Worm (Caenorhabditis elegans) whole organism, L4 larva: ENCODE data around the gene col-151.

Experiments
- D1046.2 ChIP-seq: fragments of 200-800 bp; sonication (Bioruptor generic); IDR thresholded peaks from 2 replicates; pipeline ENCODE4 v1.3.6; 2022; ENCODE audit warnings: missing genetic modification characterization, missing compliant biosample characterization
- F26F4.8 ChIP-seq: fragments of 200-800 bp; sonication (Bioruptor generic); conservative IDR thresholded peaks from 2 replicates; pipeline ENCODE4 v1.3.6; 2022; ENCODE audit warnings: missing genetic modification characterization, missing compliant biosample characterization
- F44E2.7 ChIP-seq: fragments of 200-800 bp; sonication (Bioruptor generic); IDR thresholded peaks from 2 replicates; pipeline ENCODE4 v2.1.2; 2022; ENCODE audit warnings: missing genetic modification characterization, missing compliant biosample characterization
- R02D3.7 ChIP-seq: fragments of 150-350 bp; sonication (generic microtip); optimal IDR thresholded peaks from 3 replicates; lab custom pipeline; 2014; ENCODE audit warnings: missing biosample characterization, missing genetic modification characterization
- Y75B8A.6 ChIP-seq: fragments of 200-800 bp; sonication (Bioruptor generic); IDR thresholded peaks from 2 replicates; pipeline ENCODE4 v1.3.6; 2022; ENCODE audit warnings: missing genetic modification reagents, missing genetic modification characterization, missing compliant biosample characterization
- arid-1 ChIP-seq: fragments of 200-800 bp; sonication (Bioruptor generic); conservative IDR thresholded peaks from 2 replicates; pipeline ENCODE4 v1.3.6; 2022; ENCODE audit warnings: missing genetic modification reagents, missing genetic modification characterization, missing compliant biosample characterization
- attf-4 ChIP-seq: sonication (generic microtip); optimal IDR thresholded peaks from 3 replicates; lab custom pipeline; 2017; ENCODE audit warnings: missing biosample characterization, missing genetic modification characterization
- ceh-32 ChIP-seq: sonication (generic microtip); optimal IDR thresholded peaks from 2 replicates; lab custom pipeline; 2016; ENCODE audit warnings: mild to moderate bottlenecking, missing genetic modification characterization, missing compliant biosample characterization; ENCODE audit not compliant: poor library complexity
- ceh-82 ChIP-seq: sonication (generic microtip); optimal IDR thresholded peaks from 2 replicates; lab custom pipeline; 2017; ENCODE audit warnings: missing biosample characterization, missing genetic modification characterization
- ces-1 ChIP-seq: fragments of 150-350 bp; sonication (generic microtip); optimal IDR thresholded peaks from 4 replicates; lab custom pipeline; 2014; ENCODE audit warnings: missing biosample characterization, missing genetic modification reagents, missing genetic modification characterization
- daf-12 ChIP-seq: fragments of 150-350 bp; optimal IDR thresholded peaks from 2 replicates; lab custom pipeline; 2014; ENCODE audit warnings: missing biosample characterization, missing genetic modification reagents, missing genetic modification characterization
- daf-16 ChIP-seq, 3 experiments: sonication (generic microtip); optimal IDR thresholded peaks; 2 replicates each; lab custom pipeline; 2016 to 2017; ENCODE audit warnings: missing genetic modification characterization in 3 of 3, missing genetic modification reagents in 3 of 3, mild to moderate bottlenecking in 2 of 3, missing compliant biosample characterization in 2 of 3, missing biosample characterization in 1 of 3, moderate library complexity in 1 of 3
- daf-8 ChIP-seq: fragments of 200-800 bp; sonication (Bioruptor generic); IDR thresholded peaks from 2 replicates; pipeline ENCODE4 v1.3.6; 2022; ENCODE audit warnings: missing genetic modification characterization, missing compliant biosample characterization
- dmd-6 ChIP-seq: fragments of 200-800 bp; sonication (Bioruptor generic); IDR thresholded peaks from 2 replicates; pipeline ENCODE4 v1.3.6; 2022; ENCODE audit warnings: missing genetic modification reagents, missing genetic modification characterization, missing compliant biosample characterization
- dve-1 ChIP-seq: sonication (generic microtip); optimal IDR thresholded peaks from 2 replicates; lab custom pipeline; 2017; ENCODE audit warnings: antibody characterized with exemption, mild to moderate bottlenecking, missing genetic modification characterization, missing compliant biosample characterization; ENCODE audit not compliant: insufficient read depth
- hlh-30 ChIP-seq: sonication (generic microtip); optimal IDR thresholded peaks from 2 replicates; lab custom pipeline; 2017; ENCODE audit warnings: antibody characterized with exemption, mild to moderate bottlenecking, missing genetic modification characterization, missing compliant biosample characterization; ENCODE audit not compliant: insufficient read depth
- lin-13 ChIP-seq: fragments of 150-350 bp; optimal IDR thresholded peaks from 2 replicates; lab custom pipeline; 2014; ENCODE audit warnings: missing biosample characterization, missing genetic modification reagents, missing genetic modification characterization
- lin-38 ChIP-seq: fragments of 200-800 bp; sonication (Bioruptor generic); IDR thresholded peaks from 2 replicates; pipeline ENCODE4 v1.3.6; 2022; ENCODE audit warnings: missing genetic modification reagents, missing genetic modification characterization, missing compliant biosample characterization
- lsy-2 ChIP-seq, 2 experiments: fragments of 150-350 bp in 1 of 2; sonication (generic microtip) in 1 of 2; optimal IDR thresholded peaks; 2 replicates each; lab custom pipeline; 2014 to 2017; ENCODE audit warnings: missing biosample characterization in 2 of 2, missing genetic modification characterization in 2 of 2
- madf-5 ChIP-seq, 2 experiments: fragments of 200-800 bp; sonication (Bioruptor generic); IDR thresholded peaks; 2 replicates each; pipeline ENCODE4 v1.3.6; 2022; ENCODE audit warnings: missing compliant biosample characterization in 2 of 2, missing genetic modification characterization in 2 of 2
- mdl-1 ChIP-seq, 2 experiments: fragments of 150-350 bp in 1 of 2; sonication (generic microtip) in 1 of 2; optimal IDR thresholded peaks; 2 replicates each; lab custom pipeline; 2014 to 2017; ENCODE audit warnings: missing biosample characterization in 2 of 2, missing genetic modification characterization in 2 of 2
- mxl-3 ChIP-seq: fragments of 200-800 bp; sonication (Bioruptor generic); optimal IDR thresholded peaks from 2 replicates; lab custom pipeline; 2018; ENCODE audit warnings: mild to moderate bottlenecking, missing genetic modification characterization, missing compliant biosample characterization
- nhr-111 ChIP-seq: fragments of 200-800 bp; sonication (Bioruptor generic); optimal IDR thresholded peaks from 2 replicates; lab custom pipeline; 2018; ENCODE audit warnings: mild to moderate bottlenecking, missing genetic modification characterization, missing compliant biosample characterization
- nhr-237 ChIP-seq: sonication (generic microtip); optimal IDR thresholded peaks from 2 replicates; lab custom pipeline; 2017; ENCODE audit warnings: missing biosample characterization, missing genetic modification characterization
- nhr-25 ChIP-seq: sonication (generic microtip); optimal IDR thresholded peaks from 2 replicates; lab custom pipeline; 2017; ENCODE audit warnings: missing genetic modification characterization, mild to moderate bottlenecking, missing compliant biosample characterization, antibody characterized with exemption, moderate library complexity, borderline replicate concordance; ENCODE audit not compliant: insufficient read depth
- nhr-28 ChIP-seq: fragments of 150-350 bp; optimal IDR thresholded peaks from 2 replicates; lab custom pipeline; 2014; ENCODE audit warnings: missing biosample characterization, missing genetic modification characterization
- nhr-41 ChIP-seq: fragments of 200-800 bp; sonication (Bioruptor generic); IDR thresholded peaks from 2 replicates; pipeline ENCODE4 v1.3.6; 2022; ENCODE audit warnings: missing genetic modification reagents, missing genetic modification characterization, missing compliant biosample characterization
- nhr-48 ChIP-seq: sonication (generic microtip); optimal IDR thresholded peaks from 2 replicates; lab custom pipeline; 2016; ENCODE audit warnings: mild to moderate bottlenecking, missing genetic modification characterization, missing compliant biosample characterization
- nhr-77 ChIP-seq: fragments of 150-350 bp; optimal IDR thresholded peaks from 2 replicates; lab custom pipeline; 2014; ENCODE audit warnings: missing biosample characterization, missing genetic modification characterization
- pqm-1 ChIP-seq: sonication (generic microtip); optimal IDR thresholded peaks from 2 replicates; lab custom pipeline; 2017; ENCODE audit warnings: missing biosample characterization, missing genetic modification characterization
- set-16 ChIP-seq: fragments of 200-800 bp; sonication (Bioruptor generic); IDR thresholded peaks from 2 replicates; pipeline ENCODE4 v1.3.6; 2022; ENCODE audit warnings: missing genetic modification reagents, missing genetic modification characterization, missing compliant biosample characterization
- skn-1 ChIP-seq: fragments of 150-350 bp; optimal IDR thresholded peaks from 2 replicates; lab custom pipeline; 2014; ENCODE audit warnings: missing biosample characterization, missing genetic modification characterization
- snpc-4 ChIP-seq: fragments of 150-350 bp; optimal IDR thresholded peaks from 2 replicates; lab custom pipeline; 2014; ENCODE audit warnings: missing biosample characterization, missing genetic modification characterization
- spr-3 ChIP-seq: fragments of 200-800 bp; sonication (Bioruptor generic); optimal IDR thresholded peaks from 2 replicates; lab custom pipeline; 2018; ENCODE audit warnings: mild to moderate bottlenecking, missing genetic modification characterization, missing compliant biosample characterization
- unc-130 ChIP-seq: sonication (generic microtip); optimal IDR thresholded peaks from 2 replicates; lab custom pipeline; 2016; ENCODE audit warnings: missing genetic modification reagents, missing genetic modification characterization, missing compliant biosample characterization
- unc-62 ChIP-seq, 3 experiments: fragments of 150-350 bp in 1 of 3; sonication (generic microtip); optimal IDR thresholded peaks in 2 of 3; peaks in 1 of 3; 1 replicate in 1 of 3; 2 replicates in 2 of 3; lab custom pipeline; 2014 to 2017; ENCODE audit warnings: missing biosample characterization in 3 of 3, missing genetic modification characterization in 3 of 3, missing genetic modification reagents in 3 of 3, missing genotype in 1 of 3
- zip-11 ChIP-seq: fragments of 200-800 bp; sonication (Bioruptor generic); IDR thresholded peaks from 2 replicates; pipeline ENCODE4 v1.3.6; 2022; ENCODE audit warnings: missing genetic modification characterization, missing compliant biosample characterization

Gene col-151

DNA sequence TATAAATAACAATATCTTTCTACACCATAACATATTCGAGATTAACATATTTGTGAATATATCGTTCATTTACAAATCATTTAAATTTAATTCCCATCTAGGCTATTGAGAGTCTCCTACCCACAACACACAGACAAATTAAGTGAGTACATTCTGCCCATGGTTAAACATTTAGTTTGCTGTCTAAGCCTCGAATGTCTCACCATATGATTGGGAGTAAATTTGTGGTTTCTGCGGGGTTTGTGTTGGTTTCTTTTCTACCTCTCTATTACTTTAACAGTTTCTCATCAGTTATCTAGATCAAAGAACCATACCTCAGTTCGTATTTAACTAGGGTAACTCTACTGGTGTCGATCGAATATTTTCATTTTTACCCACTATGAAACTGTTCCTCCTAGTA lies 3.4 kb upstream of the col-151 start, which contains the start of gene ugt-2:
TSS of gene ugt-2 (plus strand) at position 371 of the 400 bp plus-strand sequence.
- TF ChIP-seq daf-12 (tag; lab: Kevin White, UChicago), result no peak
- no peak for TF ChIP-seq F44E2.7 (GFP tag; lab: Robert Waterston, UW)
- TF ChIP-seq skn-1 (tag; lab: Kevin White, UChicago), result no peak
- peak; percentile 74 for TF ChIP-seq pqm-1 (tag; lab: Kevin White, UChicago)
- TF ChIP-seq dve-1, result peak; percentile 15
- TF ChIP-seq dmd-6 (GFP tag; lab: Robert Waterston, UW), result peak; percentile 63
- TF ChIP-seq F26F4.8 (GFP tag; lab: Robert Waterston, UW), result no peak
- TF ChIP-seq lsy-2 (tag; optimal IDR thresholded peaks at IDR 0.05; lab: Kevin White, UChicago), result no peak
- no peak for TF ChIP-seq lin-13
- TF ChIP-seq nhr-237, result no peak
- peak; percentile 2 for TF ChIP-seq hlh-30 (tag; lab: Kevin White, UChicago)
- no peak for TF ChIP-seq arid-1
- TF ChIP-seq daf-16 (GFP tag; optimal IDR thresholded peaks at IDR 0.05; lab: Kevin White, UChicago), result no peak
- peak; percentile 39 for TF ChIP-seq daf-16 (tag; optimal IDR thresholded peaks at IDR 0.05; lab: Kevin White, UChicago)
- no peak for TF ChIP-seq unc-130 (GFP tag; lab: Kevin White, UChicago)
- TF ChIP-seq madf-5 (GFP tag; IDR thresholded peaks at IDR 0.05; lab: Robert Waterston, UW), result no peak
- TF ChIP-seq D1046.2, result no peak
- TF ChIP-seq nhr-25 (tag; lab: Kevin White, UChicago), result no peak
- TF ChIP-seq nhr-77 (tag; lab: Kevin White, UChicago), result peak; percentile 33
- peak; percentile 68 for TF ChIP-seq nhr-28
- no peak for TF ChIP-seq ceh-32 (tag; lab: Kevin White, UChicago)
- no peak for TF ChIP-seq Y75B8A.6
- TF ChIP-seq mdl-1 (tag; optimal IDR thresholded peaks at IDR 0.05; lab: Kevin White, UChicago), result no peak
- no peak for TF ChIP-seq nhr-41 (GFP tag; lab: Robert Waterston, UW)
- TF ChIP-seq ceh-82 (tag; lab: Kevin White, UChicago), result no peak
- no peak for TF ChIP-seq zip-11 (GFP tag; lab: Robert Waterston, UW)
- TF ChIP-seq unc-62 (GFP tag; optimal IDR thresholded peaks at IDR 0.05 in 1 of 2; lab: Kevin White, UChicago), result peak in 1 of 2 experiments; percentile 89
- TF ChIP-seq unc-62 (tag; optimal IDR thresholded peaks at IDR 0.05; lab: Kevin White, UChicago), result no peak

DNA sequence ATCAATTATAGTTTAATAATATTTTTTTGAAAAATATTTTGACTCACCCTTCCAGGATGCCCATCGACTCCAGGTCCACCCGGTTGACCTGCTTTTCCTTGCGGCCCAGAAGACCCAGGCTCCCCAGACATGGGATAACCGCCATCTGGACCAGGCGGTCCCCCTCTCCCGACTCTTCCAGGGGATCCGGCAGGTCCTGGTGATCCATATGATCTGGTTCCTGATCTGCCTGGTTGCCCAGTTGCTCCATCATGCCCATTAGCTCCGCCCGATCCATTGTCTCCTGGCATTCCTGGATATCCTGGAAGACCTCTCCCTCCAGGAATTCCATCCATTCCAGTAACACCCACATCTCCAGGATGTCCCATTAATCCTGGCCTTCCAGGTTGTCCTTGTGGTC lies 1.3 kb downstream of the col-151 start:
- TF ChIP-seq lin-38, result no peak
- no peak for TF ChIP-seq snpc-4 (tag; lab: Kevin White, UChicago)
- no peak for TF ChIP-seq spr-3 (GFP tag; lab: Kevin White, UChicago)
- TF ChIP-seq attf-4 (tag; lab: Kevin White, UChicago), result no peak
- TF ChIP-seq daf-8, result no peak
- TF ChIP-seq nhr-48, result no peak
- TF ChIP-seq set-16 (GFP tag; lab: Robert Waterston, UW), result peak; percentile 87; the same call in 1 of the 2 replicates

DNA sequence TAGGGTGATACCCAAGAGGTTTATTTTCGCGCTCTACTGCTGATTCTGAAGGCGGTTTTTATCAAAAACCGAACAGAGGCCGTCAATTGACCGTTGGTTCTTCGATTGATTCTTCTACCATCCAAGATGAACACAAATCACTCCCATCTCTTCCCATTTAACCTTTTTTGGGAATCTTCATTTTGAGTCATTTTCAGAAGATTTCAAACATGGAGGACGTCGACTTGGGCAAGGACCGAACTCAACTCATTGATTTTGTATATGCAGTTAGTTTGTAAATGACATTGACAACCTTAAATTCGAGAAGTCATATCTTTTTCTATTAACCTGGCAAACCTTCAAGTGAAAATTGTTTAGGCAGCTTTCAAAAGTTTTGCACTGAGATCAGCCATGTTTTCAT lies 6.7 kb downstream of the col-151 start, which contains the start of gene AC3.5:
TSS of gene AC3.5 (plus strand) at position 210 of the 400 bp plus-strand sequence.
- TF ChIP-seq unc-62 (GFP tag; optimal IDR thresholded peaks at IDR 0.05 in 1 of 2; lab: Kevin White, UChicago), result peak in 1 of 2 experiments; percentile 56
- TF ChIP-seq unc-62 (tag; optimal IDR thresholded peaks at IDR 0.05; lab: Kevin White, UChicago), result no peak
- TF ChIP-seq mxl-3 (GFP tag; lab: Kevin White, UChicago), result peak; percentile 12
- peak; percentile 88 for TF ChIP-seq nhr-28
- no peak for TF ChIP-seq madf-5 (GFP tag; IDR thresholded peaks at IDR 0.05; lab: Robert Waterston, UW)

- peak; percentile 31 for TF ChIP-seq nhr-28
- TF ChIP-seq daf-16 (GFP tag; optimal IDR thresholded peaks at IDR 0.05; lab: Kevin White, UChicago), result no peak
- TF ChIP-seq daf-16 (tag; optimal IDR thresholded peaks at IDR 0.05; lab: Kevin White, UChicago), result no peak
- TF ChIP-seq unc-62 (GFP tag; optimal IDR thresholded peaks at IDR 0.05 in 1 of 2; lab: Kevin White, UChicago), result peak in 1 of 2 experiments; percentile 2
- no peak for TF ChIP-seq unc-62 (tag; optimal IDR thresholded peaks at IDR 0.05; lab: Kevin White, UChicago)
- no peak for TF ChIP-seq R02D3.7
- TF ChIP-seq nhr-111 (GFP tag; lab: Kevin White, UChicago), result no peak
- TF ChIP-seq ces-1 (GFP tag; lab: Kevin White, UChicago), result no peak
Observed at ce11 chrV:10387412-10387811, 7.6 kb downstream of the col-151 start.
